Fruit fly (Drosophila melanogaster) whole organism, wandering third instar larva: ENCODE data around the gene CG14391.

ENCODE experiments used
- Abd-B ChIP-seq: fragments of >200 bp; optimal IDR thresholded peaks from 2 replicates; lab custom pipeline; 2017; ENCODE audit warnings: missing biosample characterization, missing genetic modification characterization
- CG32264 ChIP-seq: fragments of 200-800 bp; sonication (Bioruptor generic); optimal IDR thresholded peaks from 2 replicates; lab custom pipeline; 2016; ENCODE audit warnings: missing biosample characterization, missing genetic modification characterization
- CG9705 ChIP-seq: fragments of 200-800 bp; sonication (Bioruptor generic); optimal IDR thresholded peaks from 2 replicates; lab custom pipeline; 2018; ENCODE audit warnings: missing biosample characterization, mild to moderate bottlenecking, missing genetic modification characterization
- Dfd ChIP-seq: fragments of >200 bp; optimal IDR thresholded peaks from 2 replicates; lab custom pipeline; 2017; ENCODE audit warnings: missing biosample characterization, missing genetic modification characterization
- GATAd ChIP-seq: sonication (Bioruptor generic); optimal IDR thresholded peaks from 2 replicates; lab custom pipeline; 2016; ENCODE audit warnings: missing biosample characterization, missing genetic modification characterization
- HLH106 ChIP-seq: fragments of 200-800 bp; optimal IDR thresholded peaks from 3 replicates; lab custom pipeline; 2019; ENCODE audit warnings: missing biosample characterization, mild to moderate bottlenecking, missing genetic modification characterization, moderate library complexity
- Hnf4 ChIP-seq: fragments of 200-800 bp; sonication (Bioruptor generic); optimal IDR thresholded peaks from 2 replicates; lab custom pipeline; 2016; ENCODE audit warnings: missing biosample characterization, mild to moderate bottlenecking, missing genetic modification characterization
- Hr78 ChIP-seq: fragments of >200 bp; optimal IDR thresholded peaks from 2 replicates; lab custom pipeline; 2017; ENCODE audit warnings: missing biosample characterization, missing genetic modification characterization
- Jra ChIP-seq: sonication (Bioruptor generic); optimal IDR thresholded peaks from 2 replicates; lab custom pipeline; 2016; ENCODE audit warnings: missing biosample characterization, missing genetic modification characterization
- Mio ChIP-seq: sonication (Bioruptor generic); optimal IDR thresholded peaks from 2 replicates; lab custom pipeline; 2016; ENCODE audit warnings: missing biosample characterization, missing genetic modification characterization
- Myc ChIP-seq: fragments of >200 bp; optimal IDR thresholded peaks from 2 replicates; lab custom pipeline; 2017
- N ChIP-seq: fragments of >200 bp; optimal IDR thresholded peaks from 2 replicates; lab custom pipeline; 2018; ENCODE audit warnings: missing biosample characterization, missing external identifiers, missing genetic modification characterization
- OdsH ChIP-seq: fragments of 200-800 bp; sonication (Bioruptor generic); optimal IDR thresholded peaks from 2 replicates; lab custom pipeline; 2016; ENCODE audit warnings: missing biosample characterization, mild to moderate bottlenecking, missing genetic modification characterization
- Rel ChIP-seq, 2 experiments: fragments of 200-800 bp; sonication (Bioruptor generic) in 1 of 2; optimal IDR thresholded peaks; 2 replicates in 1 of 2; 3 replicates in 1 of 2; lab custom pipeline; 2016 to 2019; ENCODE audit warnings: mild to moderate bottlenecking in 2 of 2, missing biosample characterization in 2 of 2, missing genetic modification characterization in 2 of 2, moderate library complexity in 1 of 2
- Vsx2 ChIP-seq: fragments of 200-300, 225-300 bp; sonication (Bioruptor generic); optimal IDR thresholded peaks from 2 replicates; lab custom pipeline; 2018; ENCODE audit warnings: missing biosample characterization, missing genetic modification characterization; ENCODE audit not compliant: partially characterized antibody
- br ChIP-seq: fragments of 200-800 bp; sonication (Bioruptor generic); optimal IDR thresholded peaks from 2 replicates; lab custom pipeline; 2016; ENCODE audit warnings: missing biosample characterization, missing genetic modification characterization
- brk ChIP-seq: fragments of 200-800 bp; sonication (Bioruptor generic); optimal IDR thresholded peaks from 2 replicates; lab custom pipeline; 2016; ENCODE audit warnings: missing biosample characterization, mild to moderate bottlenecking, missing genetic modification characterization
- dsf ChIP-seq: sonication (Bioruptor generic); optimal IDR thresholded peaks from 2 replicates; lab custom pipeline; 2016; ENCODE audit warnings: missing biosample characterization, missing genetic modification characterization, borderline replicate concordance
- foxo ChIP-seq, 2 experiments: fragments of 200-800 bp; sonication (Bioruptor generic); optimal IDR thresholded peaks; 2 replicates in 1 of 2; 3 replicates in 1 of 2; lab custom pipeline; 2016 to 2017; ENCODE audit warnings: missing biosample characterization in 2 of 2, missing genetic modification characterization in 2 of 2
- fru ChIP-seq: fragments of 200-800 bp; sonication (Bioruptor generic); optimal IDR thresholded peaks from 3 replicates; lab custom pipeline; 2016; ENCODE audit warnings: missing biosample characterization, mild to moderate bottlenecking, missing genetic modification characterization
- h ChIP-seq: fragments of 200-800 bp; sonication (Bioruptor generic); optimal IDR thresholded peaks from 3 replicates; lab custom pipeline; 2016; ENCODE audit warnings: missing biosample characterization, mild to moderate bottlenecking, missing genetic modification characterization
- jim ChIP-seq: fragments of 175-275, 200-325 bp; sonication (Bioruptor generic); optimal IDR thresholded peaks from 2 replicates; lab custom pipeline; 2016; ENCODE audit warnings: missing biosample characterization, mild to moderate bottlenecking, missing genetic modification characterization
- lola ChIP-seq: fragments of >200 bp; optimal IDR thresholded peaks from 2 replicates; lab custom pipeline; 2017; ENCODE audit warnings: missing biosample characterization, missing genetic modification characterization
- pan ChIP-seq: fragments of >200 bp; optimal IDR thresholded peaks from 2 replicates; lab custom pipeline; 2017
- psq ChIP-seq: fragments of 200-800 bp; sonication (Bioruptor generic); optimal IDR thresholded peaks from 3 replicates; lab custom pipeline; 2017; ENCODE audit warnings: missing biosample characterization, mild to moderate bottlenecking, missing genetic modification characterization, moderate library complexity
- rgr ChIP-seq: fragments of 200-800 bp; sonication (Bioruptor generic); optimal IDR thresholded peaks from 3 replicates; lab custom pipeline; 2016; ENCODE audit warnings: missing biosample characterization, mild to moderate bottlenecking, missing genetic modification characterization
- sage ChIP-seq: fragments of 200-800 bp; sonication (Bioruptor generic); optimal IDR thresholded peaks from 2 replicates; lab custom pipeline; 2016; ENCODE audit warnings: missing biosample characterization, mild to moderate bottlenecking, missing genetic modification characterization
- sv ChIP-seq: fragments of 200-800 bp; sonication (Bioruptor generic); optimal IDR thresholded peaks from 3 replicates; lab custom pipeline; 2016; ENCODE audit warnings: missing biosample characterization, missing genetic modification characterization
- tai ChIP-seq: sonication (Bioruptor generic); optimal IDR thresholded peaks from 2 replicates; lab custom pipeline; 2016; ENCODE audit warnings: missing biosample characterization, missing genetic modification characterization
- woc ChIP-seq: sonication (Bioruptor generic); optimal IDR thresholded peaks from 2 replicates; lab custom pipeline; 2016; ENCODE audit warnings: missing biosample characterization, mild to moderate bottlenecking, missing genetic modification characterization

CG14391 gene

dm6 chr3R:12701994-12702494 lies 7.4 kb upstream of the CG14391 start:
- TF ChIP-seq h (GFP tag; lab: Kevin White, UChicago) (no peak), CG9705 (GFP tag; lab: Kevin White, UChicago) (no peak), brk (GFP tag; lab: Kevin White, UChicago) (no peak), Mio (GFP tag; lab: Kevin White, UChicago) (no peak), tai (GFP tag; lab: Kevin White, UChicago) (no peak), Jra (no peak), CG32264 (GFP tag; lab: Kevin White, UChicago) (no peak), Dfd (GFP tag; lab: Kevin White, UChicago) (no peak), lola (GFP tag; lab: Kevin White, UChicago) (no peak), Hnf4 (GFP tag; lab: Kevin White, UChicago) (no peak), GATAd (GFP tag; lab: Kevin White, UChicago) (no peak), rgr (no peak), Rel (GFP tag; optimal IDR thresholded peaks at IDR 0.05; lab: Kevin White, UChicago) (no peak), Rel (tag; optimal IDR thresholded peaks at IDR 0.05; lab: Kevin White, UChicago) (no peak), N (no peak), psq (GFP tag; lab: Kevin White, UChicago) (no peak), Hr78 (GFP tag; lab: Kevin White, UChicago) (no peak), jim (GFP tag; lab: Kevin White, UChicago) (no peak), woc (GFP tag; lab: Kevin White, UChicago) (no peak), foxo (GFP tag; optimal IDR thresholded peaks at IDR 0.05; lab: Kevin White, UChicago) (no peak)

dm6 chr3R:12701257-12701656 lies 6.6 kb upstream of the CG14391 start:
- TF ChIP-seq GATAd (GFP tag; lab: Kevin White, UChicago): no peak
- TF ChIP-seq N: no peak
- no peak for TF ChIP-seq sv (GFP tag; lab: Kevin White, UChicago)
- TF ChIP-seq Hnf4 (GFP tag; lab: Kevin White, UChicago): no peak
- no peak for TF ChIP-seq fru (GFP tag; lab: Kevin White, UChicago)
- TF ChIP-seq jim (GFP tag; lab: Kevin White, UChicago): no peak
- TF ChIP-seq CG32264 (GFP tag; lab: Kevin White, UChicago): no peak
- no peak for TF ChIP-seq br (GFP tag; lab: Kevin White, UChicago)
- TF ChIP-seq OdsH (GFP tag; lab: Kevin White, UChicago): no peak
- no peak for TF ChIP-seq sage (GFP tag; lab: Kevin White, UChicago)
- no peak for TF ChIP-seq rgr
- TF ChIP-seq Vsx2 (GFP tag; lab: Kevin White, UChicago): no peak
- TF ChIP-seq, all 38 proteins: peak for 0

dm6 chr3R:12700454-12700853 lies 5.8 kb upstream of the CG14391 start:
- TF ChIP-seq Dfd (GFP tag; lab: Kevin White, UChicago): no peak

- no peak for TF ChIP-seq lola (GFP tag; lab: Kevin White, UChicago)
- no peak for TF ChIP-seq sage (GFP tag; lab: Kevin White, UChicago)
- no peak for TF ChIP-seq Mio (GFP tag; lab: Kevin White, UChicago)
- no peak for TF ChIP-seq CG32264 (GFP tag; lab: Kevin White, UChicago)
- no peak for TF ChIP-seq dsf
- no peak for TF ChIP-seq woc (GFP tag; lab: Kevin White, UChicago)
- TF ChIP-seq Vsx2 (GFP tag; lab: Kevin White, UChicago): no peak
- no peak for TF ChIP-seq jim (GFP tag; lab: Kevin White, UChicago)
- no peak for TF ChIP-seq tai (GFP tag; lab: Kevin White, UChicago)
- no peak for TF ChIP-seq HLH106 (tag; lab: Kevin White, UChicago)
- no peak for TF ChIP-seq Abd-B (GFP tag; lab: Kevin White, UChicago)
- no peak for TF ChIP-seq Myc (lab: Kevin White, UChicago)
- no peak for TF ChIP-seq h (GFP tag; lab: Kevin White, UChicago)
- no peak for TF ChIP-seq pan (lab: Kevin White, UChicago)
Observed at dm6 chr3R:12699620-12700378, 5.2 kb upstream of the CG14391 start.

dm6 chr3R:12698363-12698762 lies 3.7 kb upstream of the CG14391 start:
- TF ChIP-seq Jra (no peak), GATAd (GFP tag; lab: Kevin White, UChicago) (no peak)
